2 worm cellular contexts compared by ENCODE assay signal in the genomic region with DNA sequence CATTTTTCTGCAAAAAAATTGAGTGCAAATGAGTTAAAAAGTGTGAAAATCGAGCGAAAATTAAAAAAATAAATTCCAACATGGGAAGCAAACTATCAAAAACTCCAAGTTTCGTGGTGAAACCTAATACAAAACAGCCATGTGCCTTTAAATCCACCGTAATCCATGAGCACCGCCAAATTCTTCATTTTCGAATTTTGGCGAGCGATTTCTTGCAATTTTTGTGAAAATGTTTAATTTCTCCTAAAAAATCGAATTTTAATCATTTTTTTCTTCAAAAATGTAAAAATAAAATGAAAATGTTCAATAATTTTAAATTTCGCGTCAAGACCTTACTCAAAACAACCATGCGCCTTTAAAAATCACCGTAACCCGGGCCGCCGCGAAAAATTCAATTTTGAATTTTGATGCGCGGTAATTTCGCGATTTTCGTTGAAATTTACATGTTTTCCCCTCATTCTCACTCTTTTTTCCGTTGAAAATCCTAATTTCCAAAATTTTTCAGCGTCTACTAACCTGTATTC.
TF ChIP-seq lines count a peak whose summit lies in the region.
"Not testable (repeated sequence)": the region's sequence is repeated elsewhere in the genome, so short reads cannot be mapped to it uniquely, and the experiment has no call there.

A gene (minus strand): TSS at position 51 of the 524 bp plus-strand sequence.
A gene (plus strand): TSS at position 506 of the 524 bp plus-strand sequence.

TF ChIP-seq in whole organism, L4 larva, 104 proteins besides CTCF, POLR2A, EP300 and RAD21:
- peak; percentile 31; the same call in 1 of the 2 replicates for TF ChIP-seq lin-38 (GFP tag; IDR thresholded peaks at IDR 0.05; lab: Robert Waterston, UW)
- TF ChIP-seq Y48G9A.11 (GFP tag; IDR thresholded peaks at IDR 0.05; lab: Robert Waterston, UW): peak; percentile 57; the same call in 1 of the 2 replicates
TF ChIP-seq in whole organism, L4 larva: peak in this region for 2; not testable (repeated sequence) for 102.

TF ChIP-seq in whole organism, young adult, 124 proteins besides CTCF, POLR2A, EP300 and RAD21:
- TF ChIP-seq dox-1 (GFP tag; IDR thresholded peaks at IDR 0.05; lab: Robert Waterston, UW) (peak; percentile 77), madf-6 (GFP tag; IDR thresholded peaks at IDR 0.05; lab: Robert Waterston, UW) (peak; percentile 98), Y53G8AR.9 (GFP tag; conservative IDR thresholded peaks at IDR 0.05; lab: Robert Waterston, UW) (peak; percentile 45; the same call in 1 of the 2 replicates), mcd-1 (GFP tag; IDR thresholded peaks at IDR 0.05; lab: Robert Waterston, UW) (peak; percentile 55; the same call in 1 of the 2 replicates), F33H1.4 (GFP tag; IDR thresholded peaks at IDR 0.05; lab: Robert Waterston, UW) (peak; percentile 97), madf-8 (GFP tag; conservative IDR thresholded peaks at IDR 0.05; lab: Robert Waterston, UW) (peak; percentile 89), snpc-4 (tag; optimal IDR thresholded peaks at IDR 0.05; lab: Kevin White, UChicago) (peak in 1 of 4 experiments; percentile 78), lin-54 (GFP tag; optimal IDR thresholded peaks at IDR 0.05; lab: Kevin White, UChicago) (peak; percentile 23), pbrm-1 (GFP tag; IDR thresholded peaks at IDR 0.05; lab: Robert Waterston, UW) (peak; percentile 30; the same call in 1 of the 2 replicates), bed-2 (GFP tag; IDR thresholded peaks at IDR 0.05; lab: Robert Waterston, UW) (0 out of 2 replicates have a peak, but pooled peaks have one; percentile 16), rcor-1 (GFP tag; IDR thresholded peaks at IDR 0.05; lab: Robert Waterston, UW) (peak; percentile 37; the same call in 1 of the 2 replicates), madf-3 (GFP tag; IDR thresholded peaks at IDR 0.05; lab: Robert Waterston, UW) (0 out of 2 replicates have a peak, but pooled peaks have one; percentile 46), hmg-1.2 (GFP tag; IDR thresholded peaks at IDR 0.05; lab: Robert Waterston, UW) (peak; percentile 37), efl-1 (GFP tag; optimal IDR thresholded peaks at IDR 0.05; lab: Kevin White, UChicago) (peak; percentile 42), ceh-91 (GFP tag; IDR thresholded peaks at IDR 0.05; lab: Robert Waterston, UW) (peak; percentile 88), Y95B8A.8 (GFP tag; IDR thresholded peaks at IDR 0.05; lab: Robert Waterston, UW) (peak; percentile 44; the same call in 1 of the 2 replicates), hsf-1 (GFP tag; IDR thresholded peaks at IDR 0.05; lab: Robert Waterston, UW) (peak; percentile 34; the same call in 1 of the 2 replicates), attf-6 (GFP tag; IDR thresholded peaks at IDR 0.05; lab: Robert Waterston, UW) (peak; percentile 65; the same call in 1 of the 2 replicates), ekl-4 (GFP tag; IDR thresholded peaks at IDR 0.05; lab: Robert Waterston, UW) (peak; percentile 24; the same call in 1 of the 2 replicates), D2030.7 (GFP tag; IDR thresholded peaks at IDR 0.05; lab: Robert Waterston, UW) (peak; percentile 78), lsl-1 (GFP tag; optimal IDR thresholded peaks at IDR 0.05; lab: Kevin White, UChicago) (peak; percentile 84), xnd-1 (tag; optimal IDR thresholded peaks at IDR 0.05; lab: Kevin White, UChicago) (peak; percentile 90)
- not testable (repeated sequence) for TF ChIP-seq snpc-4 (GFP tag; optimal IDR thresholded peaks at IDR 0.05; lab: Kevin White, UChicago)
